Fruit fly (Drosophila melanogaster): ENCODE results near the gene anchor.

dm6 chr3L:17616876-17617279 is 4.7 kb upstream of the anchor start:
- no peak for TF ChIP-seq br (GFP tag; optimal IDR thresholded peaks at IDR 0.05)
- no peak for TF ChIP-seq tai (GFP tag; optimal IDR thresholded peaks at IDR 0.05)
- TF ChIP-seq Hr78 (GFP tag; optimal IDR thresholded peaks at IDR 0.05), result no peak
- no peak for TF ChIP-seq lola (GFP tag; optimal IDR thresholded peaks at IDR 0.05)
